Worm (Caenorhabditis elegans) whole organism, L3 larva: ENCODE data around the gene F33G12.3.

Experiments
- ceh-82 ChIP-seq: fragments of 150-350 bp; optimal IDR thresholded peaks from 2 replicates; lab custom pipeline; 2014; ENCODE audit warnings: missing biosample characterization, missing genetic modification characterization
- ceh-9 ChIP-seq: sonication (generic microtip); optimal IDR thresholded peaks from 2 replicates; lab custom pipeline; 2018; ENCODE audit warnings: missing biosample characterization, missing genetic modification characterization
- egl-27 ChIP-seq: sonication (generic microtip); optimal IDR thresholded peaks from 4 replicates; lab custom pipeline; 2017; ENCODE audit warnings: missing biosample characterization, missing genetic modification reagents, missing genetic modification characterization
- elt-2 ChIP-seq: sonication (generic microtip); optimal IDR thresholded peaks from 2 replicates; lab custom pipeline; 2016; ENCODE audit warnings: missing genetic modification reagents, mild to moderate bottlenecking, missing genetic modification characterization, missing compliant biosample characterization
- lin-39 ChIP-seq: fragments of 150-350 bp; optimal IDR thresholded peaks from 2 replicates; lab custom pipeline; 2018; ENCODE audit warnings: missing biosample characterization, missing genetic modification reagents, missing genetic modification characterization
- nfya-1 ChIP-seq: sonication (generic microtip); optimal IDR thresholded peaks from 2 replicates; lab custom pipeline; 2017; ENCODE audit warnings: missing genetic modification characterization, mild to moderate bottlenecking, missing compliant biosample characterization, antibody characterized with exemption, moderate library complexity; ENCODE audit not compliant: insufficient read depth
- nhr-28 ChIP-seq: fragments of 150-350 bp; optimal IDR thresholded peaks from 2 replicates; lab custom pipeline; 2014; ENCODE audit warnings: missing biosample characterization, missing genetic modification characterization
- pha-4 ChIP-seq: fragments of 150-350 bp; optimal IDR thresholded peaks from 2 replicates; lab custom pipeline; 2014; ENCODE audit warnings: missing biosample characterization, missing genetic modification reagents, missing genetic modification characterization
- snpc-4 ChIP-seq: fragments of 150-350 bp; optimal IDR thresholded peaks from 2 replicates; lab custom pipeline; 2014; ENCODE audit warnings: missing biosample characterization, missing genetic modification characterization
- unc-39 ChIP-seq: sonication (generic microtip); optimal IDR thresholded peaks from 4 replicates; lab custom pipeline; 2017; ENCODE audit warnings: missing biosample characterization, missing genetic modification characterization

ce11 chrII:5056254-5056653 is 22.4 kb upstream of the F33G12.3 start:
- TF ChIP-seq nhr-28 (tag; lab: Kevin White, UChicago) (no peak), lin-39 (no peak), snpc-4 (no peak), unc-39 (tag; lab: Kevin White, UChicago) (no peak), egl-27 (no peak), ceh-9 (tag; lab: Kevin White, UChicago) (no peak), pha-4 (tag; lab: Kevin White, UChicago) (no peak), nfya-1 (tag; lab: Kevin White, UChicago) (no peak), elt-2 (tag; lab: Kevin White, UChicago) (peak; percentile 2), ceh-82 (tag; lab: Kevin White, UChicago) (no peak)
